Worm (Caenorhabditis elegans) whole organism, early embryonic: ENCODE results near the gene C49F8.15.

ENCODE experiments used
- B0310.2 ChIP-seq: sonication (generic microtip); optimal IDR thresholded peaks from 2 replicates; lab custom pipeline; 2016; ENCODE audit warnings: mild to moderate bottlenecking, missing genetic modification characterization, missing compliant biosample characterization
- F13C5.2 ChIP-seq: sonication (generic microtip); optimal IDR thresholded peaks from 2 replicates; lab custom pipeline; 2017; ENCODE audit warnings: mild to moderate bottlenecking, missing genetic modification characterization, inconsistent platforms, missing compliant biosample characterization
- aly-1 ChIP-seq: sonication (generic microtip); optimal IDR thresholded peaks from 2 replicates; lab custom pipeline; 2016; ENCODE audit warnings: missing genetic modification characterization, missing compliant biosample characterization
- ama-1 ChIP-seq: fragments of 150-350 bp; optimal IDR thresholded peaks from 2 replicates; lab custom pipeline; 2014
- ceh-13 ChIP-seq: fragments of 200-800 bp; sonication (Bioruptor generic); optimal IDR thresholded peaks from 2 replicates; lab custom pipeline; 2018; ENCODE audit warnings: mild to moderate bottlenecking, missing genetic modification characterization, missing compliant biosample characterization
- ceh-36 ChIP-seq: sonication (generic microtip); optimal IDR thresholded peaks from 2 replicates; lab custom pipeline; 2016; ENCODE audit warnings: missing genetic modification characterization, inconsistent platforms, missing compliant biosample characterization
- ets-7 ChIP-seq: sonication (generic microtip); optimal IDR thresholded peaks from 2 replicates; lab custom pipeline; 2016; ENCODE audit warnings: missing genotype, missing genetic modification characterization, missing compliant biosample characterization
- flt-1 ChIP-seq: fragments of 200-800 bp; sonication (Bioruptor generic); IDR thresholded peaks from 2 replicates; pipeline ENCODE4 v1.3.6; 2022; ENCODE audit warnings: missing genetic modification characterization, missing compliant biosample characterization
- hmbx-1 ChIP-seq: sonication (generic microtip); optimal IDR thresholded peaks from 2 replicates; lab custom pipeline; 2016; ENCODE audit warnings: mild to moderate bottlenecking, missing genetic modification characterization, missing compliant biosample characterization
- hmg-4 ChIP-seq: fragments of 200-800 bp; sonication (Bioruptor generic); optimal IDR thresholded peaks from 2 replicates; lab custom pipeline; 2018; ENCODE audit warnings: mild to moderate bottlenecking, missing genetic modification characterization, missing compliant biosample characterization
- hnd-1 ChIP-seq: sonication (generic microtip); optimal IDR thresholded peaks from 2 replicates; lab custom pipeline; 2016; ENCODE audit warnings: missing genetic modification characterization, missing compliant biosample characterization
- pes-1 ChIP-seq: fragments of 200-800 bp; sonication (Bioruptor generic); IDR thresholded peaks from 2 replicates; pipeline ENCODE4 v1.3.6; 2022; ENCODE audit warnings: missing genetic modification reagents, missing genetic modification characterization, missing compliant biosample characterization
- scrt-1 ChIP-seq: fragments of 200-800 bp; sonication (Bioruptor generic); IDR thresholded peaks from 2 replicates; pipeline ENCODE4 v1.3.6; 2022; ENCODE audit warnings: missing genetic modification characterization, missing compliant biosample characterization
- sea-1 ChIP-seq: fragments of 200-800 bp; sonication (Bioruptor generic); conservative IDR thresholded peaks from 2 replicates; pipeline ENCODE4 v1.3.6; 2022; ENCODE audit warnings: missing genetic modification characterization, missing compliant biosample characterization
- tbx-11 ChIP-seq: fragments of 200-800 bp; sonication (Bioruptor generic); IDR thresholded peaks from 2 replicates; pipeline ENCODE4 v1.3.6; 2022; ENCODE audit warnings: missing genetic modification characterization, missing compliant biosample characterization
- tbx-37 ChIP-seq: fragments of 200-800 bp; sonication (Bioruptor generic); conservative IDR thresholded peaks from 2 replicates; pipeline ENCODE4 v1.3.6; 2022; ENCODE audit warnings: missing genetic modification reagents, missing genetic modification characterization, missing compliant biosample characterization
- tra-4 ChIP-seq: sonication (generic microtip); optimal IDR thresholded peaks from 2 replicates; lab custom pipeline; 2017; ENCODE audit warnings: missing genetic modification characterization, missing compliant biosample characterization

Gene C49F8.15

ce11 chrX:13356469-13356868 lies 5.9 kb downstream of the C49F8.15 start:
- TF ChIP-seq tbx-37 (GFP tag; lab: Robert Waterston, UW) (no peak), hmg-4 (GFP tag; lab: Kevin White, UChicago) (no peak), flt-1 (no peak), sea-1 (GFP tag; lab: Robert Waterston, UW) (no peak), B0310.2 (no peak), hnd-1 (tag; lab: Kevin White, UChicago) (no peak), pes-1 (GFP tag; lab: Robert Waterston, UW) (no peak), ets-7 (no peak), ceh-13 (GFP tag; lab: Kevin White, UChicago) (no peak), tbx-11 (GFP tag; lab: Robert Waterston, UW) (no peak), ceh-36 (tag; lab: Kevin White, UChicago) (no peak), ama-1 (lab: Kevin White, UChicago) (no peak)

- no peak for TF ChIP-seq tra-4 (tag; lab: Kevin White, UChicago)
Observed at ce11 chrX:13354672-13355407, 7.5 kb downstream of the C49F8.15 start.

DNA sequence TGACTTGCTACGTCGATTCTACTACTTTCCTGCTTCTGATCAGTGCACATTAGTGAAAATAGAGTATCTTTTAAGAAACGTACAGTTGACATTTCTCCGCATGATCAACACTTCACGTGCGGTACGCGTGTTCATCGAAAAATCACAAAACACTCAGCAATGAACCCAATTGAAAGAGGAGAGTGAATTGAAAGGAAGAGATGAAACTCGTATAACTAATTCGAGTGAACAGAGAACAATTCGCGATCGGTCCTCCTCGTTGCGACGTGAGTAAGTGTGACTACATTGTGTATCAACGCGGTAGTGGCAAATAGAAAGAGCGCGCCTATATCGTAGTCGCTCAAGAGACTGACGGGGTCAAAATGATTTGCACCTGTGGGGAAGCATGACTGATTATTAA lies 8.9 kb downstream of the C49F8.15 start:
- TF ChIP-seq sea-1 (GFP tag; lab: Robert Waterston, UW), result no peak
- TF ChIP-seq hmg-4 (GFP tag; lab: Kevin White, UChicago), result no peak
- TF ChIP-seq scrt-1, result no peak
- no peak for TF ChIP-seq ceh-36 (tag; lab: Kevin White, UChicago)
- TF ChIP-seq F13C5.2 (tag; lab: Kevin White, UChicago), result no peak

ce11 chrX:13352164-13352563 lies 10.2 kb downstream of the C49F8.15 start:
- TF ChIP-seq ceh-36 (tag; lab: Kevin White, UChicago), result no peak
- no peak for TF ChIP-seq hnd-1 (tag; lab: Kevin White, UChicago)
- no peak for TF ChIP-seq tra-4 (tag; lab: Kevin White, UChicago)
- no peak for TF ChIP-seq hmbx-1 (tag; lab: Kevin White, UChicago)

- TF ChIP-seq ceh-36 (tag; lab: Kevin White, UChicago) (no peak), hmbx-1 (tag; lab: Kevin White, UChicago) (no peak), ets-7 (no peak), scrt-1 (no peak), ama-1 (lab: Kevin White, UChicago) (no peak), ceh-13 (GFP tag; lab: Kevin White, UChicago) (no peak), F13C5.2 (tag; lab: Kevin White, UChicago) (no peak), tbx-37 (GFP tag; lab: Robert Waterston, UW) (no peak), aly-1 (tag; lab: Kevin White, UChicago) (no peak), flt-1 (no peak), pes-1 (GFP tag; lab: Robert Waterston, UW) (no peak), B0310.2 (no peak), hmg-4 (GFP tag; lab: Kevin White, UChicago) (no peak), tbx-11 (GFP tag; lab: Robert Waterston, UW) (no peak)
Observed at ce11 chrX:13350804-13351747, 11.3 kb downstream of the C49F8.15 start, which contains the start of gene mxl-3. Gene mxl-3 (minus strand): TSS chrX:13350804.

- TF ChIP-seq aly-1 (tag; lab: Kevin White, UChicago), result no peak
- no peak for TF ChIP-seq scrt-1
- no peak for TF ChIP-seq hmbx-1 (tag; lab: Kevin White, UChicago)
Observed at ce11 chrX:13350123-13350798, 12.1 kb downstream of the C49F8.15 start.

ce11 chrX:13349230-13350122 lies 12.9 kb downstream of the C49F8.15 start:
- TF ChIP-seq hnd-1 (tag; lab: Kevin White, UChicago), result no peak
- no peak for TF ChIP-seq hmbx-1 (tag; lab: Kevin White, UChicago)
- TF ChIP-seq B0310.2, result no peak
